Fruit fly (Drosophila melanogaster) whole organism, embryonic: ENCODE data around the gene rk.
A peak's percentile ranks its signal among the peaks of the same experiment; 100 is the strongest.

Experiments
- CG11560 ChIP-seq: fragments of 200-800 bp; sonication (Bioruptor generic); IDR thresholded peaks from 3 replicates; pipeline ENCODE4 v1.3.6; 2022; ENCODE audit warnings: missing biosample characterization, missing genetic modification characterization
- CG12155 ChIP-seq: fragments of 200-800 bp; sonication (Bioruptor generic); optimal IDR thresholded peaks from 3 replicates; lab custom pipeline; 2016; ENCODE audit warnings: missing biosample characterization, missing genetic modification characterization
- CG12391 ChIP-seq: fragments of 200-800 bp; sonication (Bioruptor generic); optimal IDR thresholded peaks from 3 replicates; lab custom pipeline; 2018; ENCODE audit warnings: missing biosample characterization, mild to moderate bottlenecking, missing genetic modification characterization, moderate library complexity
- CG12769 ChIP-seq: fragments of 200-800 bp; sonication (Bioruptor generic); optimal IDR thresholded peaks from 2 replicates; lab custom pipeline; 2019; ENCODE audit warnings: missing biosample characterization, mild to moderate bottlenecking, missing genetic modification characterization, moderate library complexity
- CG12942 ChIP-seq: fragments of 200-800 bp; sonication (Bioruptor generic); optimal IDR thresholded peaks from 3 replicates; lab custom pipeline; 2016; ENCODE audit warnings: missing biosample characterization, missing genetic modification characterization
- CG1647 ChIP-seq: fragments of 200-800 bp; sonication (Bioruptor generic); optimal IDR thresholded peaks from 3 replicates; lab custom pipeline; 2016; ENCODE audit warnings: missing biosample characterization, missing genetic modification characterization
- CG17328 ChIP-seq: fragments of 200-800 bp; sonication (Bioruptor generic); IDR thresholded peaks from 2 replicates; pipeline ENCODE4 v1.3.6; 2022; ENCODE audit warnings: missing biosample characterization, missing genetic modification characterization
- CG17568 ChIP-seq: fragments of 200-800 bp; sonication (Bioruptor generic); optimal IDR thresholded peaks from 2 replicates; lab custom pipeline; 2018; ENCODE audit warnings: missing biosample characterization, mild to moderate bottlenecking, missing genetic modification characterization, moderate library complexity
- CG30403 ChIP-seq: fragments of 200-800 bp; sonication (Bioruptor generic); optimal IDR thresholded peaks from 3 replicates; lab custom pipeline; 2016; ENCODE audit warnings: missing biosample characterization, missing genetic modification characterization
- CG31388 ChIP-seq: fragments of 200-800 bp; sonication (Bioruptor generic); optimal IDR thresholded peaks from 2 replicates; lab custom pipeline; 2016; ENCODE audit warnings: missing biosample characterization, missing genetic modification characterization
- CG32772 ChIP-seq: fragments of 200-800 bp; sonication (Bioruptor generic); IDR thresholded peaks from 2 replicates; pipeline ENCODE4 v1.3.6; 2022; ENCODE audit warnings: missing biosample characterization, missing genetic modification characterization
- CG34376 ChIP-seq: fragments of 200-800 bp; sonication (Bioruptor generic); optimal IDR thresholded peaks from 2 replicates; lab custom pipeline; 2018; ENCODE audit warnings: missing biosample characterization, mild to moderate bottlenecking, missing genetic modification characterization
- CG4730 ChIP-seq: fragments of 200-800 bp; sonication (Bioruptor generic); IDR thresholded peaks from 2 replicates; pipeline ENCODE4 v1.3.6; 2022; ENCODE audit warnings: missing biosample characterization, missing genetic modification characterization
- CG8478 ChIP-seq: fragments of >200 bp; optimal IDR thresholded peaks from 2 replicates; lab custom pipeline; 2018
- CG8924 ChIP-seq: fragments of 200-800 bp; optimal IDR thresholded peaks from 3 replicates; lab custom pipeline; 2019; ENCODE audit warnings: missing biosample characterization, mild to moderate bottlenecking, missing genetic modification characterization, moderate library complexity
- CTCF ChIP-seq: fragments of 200-800 bp; sonication (Bioruptor generic); optimal IDR thresholded peaks from 2 replicates; lab custom pipeline; 2017; ENCODE audit warnings: missing biosample characterization, mild to moderate bottlenecking, missing genetic modification characterization, moderate library complexity
- D19B ChIP-seq: fragments of 200-800 bp; sonication (Bioruptor generic); optimal IDR thresholded peaks from 2 replicates; lab custom pipeline; 2017; ENCODE audit warnings: missing biosample characterization, mild to moderate bottlenecking, missing genetic modification characterization
- Drgx ChIP-seq: fragments of 200-800 bp; sonication (Bioruptor generic); IDR thresholded peaks from 2 replicates; pipeline ENCODE4 v1.3.6; 2022; ENCODE audit warnings: missing biosample characterization, missing genetic modification characterization
- Ets97D ChIP-seq: fragments of 200-800 bp; sonication (Bioruptor generic); optimal IDR thresholded peaks from 3 replicates; lab custom pipeline; 2016; ENCODE audit warnings: missing biosample characterization, missing genetic modification characterization
- HHEX ChIP-seq: fragments of 200-800 bp; sonication (Bioruptor generic); optimal IDR thresholded peaks from 3 replicates; lab custom pipeline; 2017; ENCODE audit warnings: missing biosample characterization, mild to moderate bottlenecking, missing genetic modification characterization, missing genetic modification reagents
- HLH4C ChIP-seq: fragments of 200-800 bp; sonication (Bioruptor generic); IDR thresholded peaks from 3 replicates; pipeline ENCODE4 v1.3.6; 2022; ENCODE audit warnings: missing biosample characterization, missing genetic modification characterization; ENCODE audit not compliant: partially characterized antibody
- HmgD ChIP-seq: fragments of 200-800 bp; sonication (Bioruptor generic); optimal IDR thresholded peaks from 3 replicates; lab custom pipeline; 2016; ENCODE audit warnings: missing biosample characterization, missing genetic modification characterization
- Hr51 ChIP-seq, 2 experiments: fragments of 200-800 bp; sonication (Bioruptor generic); optimal IDR thresholded peaks; 2 replicates in 1 of 2; 3 replicates in 1 of 2; lab custom pipeline; 2016 to 2018; ENCODE audit warnings: missing biosample characterization in 2 of 2, missing genetic modification characterization in 2 of 2, mild to moderate bottlenecking in 1 of 2, moderate library complexity in 1 of 2
- MESR4 ChIP-seq: fragments of 200-800 bp; sonication (Bioruptor generic); optimal IDR thresholded peaks from 2 replicates; lab custom pipeline; 2018; ENCODE audit warnings: missing biosample characterization, mild to moderate bottlenecking, missing genetic modification characterization, moderate library complexity
- NFAT ChIP-seq: fragments of 200-800 bp; sonication (Bioruptor generic); IDR thresholded peaks from 2 replicates; pipeline ENCODE4 v1.3.6; 2022; ENCODE audit warnings: missing biosample characterization, missing genetic modification characterization
- Rfx ChIP-seq: fragments of 200-800 bp; sonication (Bioruptor generic); IDR thresholded peaks from 2 replicates; pipeline ENCODE4 v1.3.6; 2022; ENCODE audit warnings: missing biosample characterization, missing genetic modification characterization
- Stat92E ChIP-seq, 3 experiments: fragments of >200 bp in 2 of 3; fragments of 200-800 bp in 1 of 3; sonication (Bioruptor generic) in 1 of 3; optimal IDR thresholded peaks; 2 replicates each; lab custom pipeline; 2017 to 2019; ENCODE audit warnings: missing biosample characterization in 3 of 3, missing genetic modification characterization in 3 of 3, mild to moderate bottlenecking in 1 of 3, moderate library complexity in 1 of 3
- amos ChIP-seq: fragments of 200-800 bp; sonication (Bioruptor generic); IDR thresholded peaks from 2 replicates; pipeline ENCODE4 v1.3.6; 2022; ENCODE audit warnings: missing biosample characterization, missing genetic modification characterization; ENCODE audit not compliant: partially characterized antibody
- ato ChIP-seq: fragments of 200-800 bp; sonication (Bioruptor generic); IDR thresholded peaks from 2 replicates; pipeline ENCODE4 v1.3.6; 2022; ENCODE audit warnings: missing biosample characterization, missing genetic modification characterization; ENCODE audit not compliant: partially characterized antibody
- cas ChIP-seq: fragments of 200-800 bp; sonication (Bioruptor generic); IDR thresholded peaks from 2 replicates; pipeline ENCODE4 v1.3.6; 2022; ENCODE audit warnings: missing biosample characterization, missing genetic modification characterization
- dmrt99B ChIP-seq: fragments of 200-800 bp; sonication (Bioruptor generic); optimal IDR thresholded peaks from 2 replicates; lab custom pipeline; 2018; ENCODE audit warnings: missing biosample characterization, mild to moderate bottlenecking, missing genetic modification characterization, moderate library complexity
- fd96Cb ChIP-seq: fragments of 200-800 bp; sonication (Bioruptor generic); optimal IDR thresholded peaks from 2 replicates; lab custom pipeline; 2018; ENCODE audit warnings: missing biosample characterization, mild to moderate bottlenecking, missing genetic modification characterization, moderate library complexity
- inv ChIP-seq: fragments of 200-800 bp; sonication (Bioruptor generic); IDR thresholded peaks from 2 replicates; pipeline ENCODE4 v1.3.6; 2022; ENCODE audit warnings: missing biosample characterization, missing genetic modification characterization; ENCODE audit not compliant: partially characterized antibody
- jing ChIP-seq: fragments of 200-800 bp; sonication (Bioruptor generic); optimal IDR thresholded peaks from 2 replicates; lab custom pipeline; 2018; ENCODE audit warnings: missing biosample characterization, mild to moderate bottlenecking, missing genetic modification characterization
- klu ChIP-seq: fragments of 200-800 bp; sonication (Bioruptor generic); IDR thresholded peaks from 2 replicates; pipeline ENCODE4 v1.3.6; 2022; ENCODE audit warnings: missing biosample characterization, missing genetic modification characterization
- mam ChIP-seq: fragments of 200-800 bp; sonication (Bioruptor generic); optimal IDR thresholded peaks from 3 replicates; lab custom pipeline; 2016; ENCODE audit warnings: missing biosample characterization, missing genetic modification characterization
- nom ChIP-seq: fragments of 200-800 bp; sonication (Bioruptor generic); optimal IDR thresholded peaks from 2 replicates; lab custom pipeline; 2017; ENCODE audit warnings: missing biosample characterization, missing genetic modification characterization, mild to moderate bottlenecking, moderate library complexity, missing genetic modification reagents
- oc ChIP-seq: fragments of 200-800 bp; sonication (Bioruptor generic); optimal IDR thresholded peaks from 2 replicates; lab custom pipeline; 2018; ENCODE audit warnings: missing biosample characterization, mild to moderate bottlenecking, missing genetic modification characterization, moderate library complexity
- phol ChIP-seq: fragments of 200-800 bp; sonication (Bioruptor generic); optimal IDR thresholded peaks from 3 replicates; lab custom pipeline; 2018; ENCODE audit warnings: missing biosample characterization, mild to moderate bottlenecking, missing genetic modification characterization, moderate library complexity
- pzg ChIP-seq: fragments of 200-800 bp; sonication (Bioruptor generic); optimal IDR thresholded peaks from 3 replicates; lab custom pipeline; 2018; ENCODE audit warnings: missing biosample characterization, mild to moderate bottlenecking, missing genetic modification characterization, moderate library complexity
- sc ChIP-seq, 3 experiments: fragments of >200 bp in 2 of 3; fragments of 200-800 bp in 1 of 3; sonication (Bioruptor generic) in 1 of 3; optimal IDR thresholded peaks; 2 replicates in 2 of 3; 3 replicates in 1 of 3; lab custom pipeline; 2017; ENCODE audit warnings: mild to moderate bottlenecking in 1 of 3, missing biosample characterization in 1 of 3, missing genetic modification characterization in 1 of 3, missing genetic modification reagents in 1 of 3
- sd ChIP-seq: fragments of 200-800 bp; sonication (Bioruptor generic); optimal IDR thresholded peaks from 3 replicates; lab custom pipeline; 2018; ENCODE audit warnings: missing biosample characterization, mild to moderate bottlenecking, missing genetic modification characterization, moderate library complexity
- slbo ChIP-seq: fragments of 200-800 bp; sonication (Bioruptor generic); IDR thresholded peaks from 2 replicates; pipeline ENCODE4 v1.3.6; 2022; ENCODE audit warnings: missing biosample characterization, missing genetic modification characterization
- tap ChIP-seq: fragments of 200-800 bp; optimal IDR thresholded peaks from 3 replicates; lab custom pipeline; 2019; ENCODE audit warnings: missing biosample characterization, mild to moderate bottlenecking, missing genetic modification characterization, moderate library complexity
- tgo ChIP-seq: fragments of 200-800 bp; sonication (Bioruptor generic); IDR thresholded peaks from 3 replicates; pipeline ENCODE4 v1.3.6; 2022; ENCODE audit warnings: missing biosample characterization, missing genetic modification characterization
- tll ChIP-seq, 2 experiments: fragments of 200-800 bp in 1 of 2; fragments of >200 bp in 1 of 2; sonication (Bioruptor generic) in 1 of 2; optimal IDR thresholded peaks; 2 replicates each; lab custom pipeline; 2017 to 2019; ENCODE audit warnings: missing biosample characterization in 2 of 2, missing genetic modification characterization in 2 of 2, mild to moderate bottlenecking in 1 of 2, moderate library complexity in 1 of 2
- trem ChIP-seq: fragments of 200-800 bp; optimal IDR thresholded peaks from 3 replicates; lab custom pipeline; 2019; ENCODE audit warnings: missing biosample characterization, mild to moderate bottlenecking, missing genetic modification characterization, moderate library complexity
- tup ChIP-seq: fragments of 200-800 bp; sonication (Bioruptor generic); optimal IDR thresholded peaks from 2 replicates; lab custom pipeline; 2016; ENCODE audit warnings: missing biosample characterization, mild to moderate bottlenecking, missing genetic modification characterization, moderate library complexity
- vnd ChIP-seq: fragments of 200-800 bp; sonication (Bioruptor generic); IDR thresholded peaks from 3 replicates; pipeline ENCODE4 v1.3.6; 2022; ENCODE audit warnings: missing biosample characterization, missing genetic modification characterization; ENCODE audit not compliant: partially characterized antibody

rk gene

dm6 chr2L:14022130-14022735, 21.2 kb upstream of the rk start (continued):
- TF ChIP-seq CG8924 (tag; lab: Kevin White, UChicago) (peak; percentile 98), vnd (no peak), CG32772 (peak; percentile 90), HLH4C (GFP tag; lab: Robert Waterston, UW) (no peak), CG30403 (GFP tag; lab: Kevin White, UChicago) (peak; percentile 89), CG8478 (lab: Kevin White, UChicago) (no peak), Stat92E (GFP tag; optimal IDR thresholded peaks at IDR 0.05; lab: Kevin White, UChicago) (peak in 1 of 3 experiments; percentile 50), Hr51 (GFP tag; optimal IDR thresholded peaks at IDR 0.05; lab: Kevin White, UChicago) (peak; percentile 19 to 98), tup (GFP tag; lab: Kevin White, UChicago) (no peak), pzg (no peak), Ets97D (GFP tag; lab: Kevin White, UChicago) (no peak), klu (peak; percentile 91), sc (optimal IDR thresholded peaks at IDR 0.05; lab: Kevin White, UChicago) (no peak), sc (GFP tag; optimal IDR thresholded peaks at IDR 0.05; lab: Kevin White, UChicago) (peak; percentile 93), Rfx (GFP tag; lab: Robert Waterston, UW) (peak; percentile 94), MESR4 (GFP tag; lab: Kevin White, UChicago) (no peak), phol (peak; percentile 97), CTCF (GFP tag; lab: Kevin White, UChicago) (peak; percentile 44), D19B (peak; percentile 82), tll (GFP tag; optimal IDR thresholded peaks at IDR 0.05; lab: Kevin White, UChicago) (peak in 1 of 2 experiments; percentile 63), CG4730 (peak; percentile 88), CG34376 (GFP tag; lab: Kevin White, UChicago) (peak; percentile 3), cas (GFP tag; lab: Robert Waterston, UW) (peak; percentile 48), CG31388 (GFP tag; lab: Kevin White, UChicago) (peak; percentile 20), oc (tag; lab: Kevin White, UChicago) (peak; percentile 96), CG1647 (peak; percentile 30), CG12942 (GFP tag; lab: Kevin White, UChicago) (peak; percentile 83), slbo (GFP tag; lab: Robert Waterston, UW) (peak; percentile 92), CG12391 (tag; lab: Kevin White, UChicago) (peak; percentile 97), CG12769 (tag; lab: Kevin White, UChicago) (peak; percentile 69), tap (tag; lab: Kevin White, UChicago) (peak; percentile 96), jing (GFP tag; lab: Kevin White, UChicago) (peak; percentile 50), CG17328 (GFP tag; lab: Robert Waterston, UW) (peak; percentile 89), HHEX (peak; percentile 91), Drgx (GFP tag; lab: Robert Waterston, UW) (peak; percentile 95), inv (no peak), nom (GFP tag; lab: Kevin White, UChicago) (peak; percentile 23), amos (GFP tag; lab: Robert Waterston, UW) (no peak; the same call in 1 of the 2 replicates), ato (GFP tag; lab: Robert Waterston, UW) (no peak), CG11560 (tag; lab: Robert Waterston, UW) (peak; percentile 83; the same call in 2 of the 3 replicates), trem (tag; lab: Kevin White, UChicago) (peak; percentile 95), CG12155 (GFP tag; lab: Kevin White, UChicago) (peak; percentile 78), HmgD (GFP tag; lab: Kevin White, UChicago) (peak; percentile 2), mam (GFP tag; lab: Kevin White, UChicago) (peak; percentile 62), sd (peak; percentile 99), CG17568 (GFP tag; lab: Kevin White, UChicago) (peak; percentile 71), NFAT (GFP tag; lab: Robert Waterston, UW) (peak; percentile 72), dmrt99B (tag; lab: Kevin White, UChicago) (peak; percentile 96), tgo (GFP tag; lab: Robert Waterston, UW) (peak; percentile 93), fd96Cb (tag; lab: Kevin White, UChicago) (peak; percentile 92)
